Worm (Caenorhabditis elegans): Measurements from ENCODE around the gene clec-175.

Gene clec-175

ce11 chrIV:4402413-4402812, 19.7 kb upstream of the clec-175 start:
- no peak for TF ChIP-seq scrt-1 (GFP tag; IDR thresholded peaks at IDR 0.05)
- TF ChIP-seq ceh-36 (tag; optimal IDR thresholded peaks at IDR 0.05) = no peak
- TF ChIP-seq hmbx-1 (tag; optimal IDR thresholded peaks at IDR 0.05) = no peak
- TF ChIP-seq B0310.2 (tag; optimal IDR thresholded peaks at IDR 0.05) = no peak
- no peak for TF ChIP-seq hnd-1 (tag; optimal IDR thresholded peaks at IDR 0.05)
- TF ChIP-seq flt-1 (GFP tag; IDR thresholded peaks at IDR 0.05) = no peak
- no peak for TF ChIP-seq ama-1 (optimal IDR thresholded peaks at IDR 0.05)
- TF ChIP-seq tbx-11 (GFP tag; IDR thresholded peaks at IDR 0.05) = no peak
- TF ChIP-seq hmg-4 (GFP tag; optimal IDR thresholded peaks at IDR 0.05) = no peak
- no peak for TF ChIP-seq aly-1 (tag; optimal IDR thresholded peaks at IDR 0.05)
- no peak for TF ChIP-seq ceh-13 (GFP tag; optimal IDR thresholded peaks at IDR 0.05)
- TF ChIP-seq ets-7 (tag; optimal IDR thresholded peaks at IDR 0.05) = no peak
- no peak for TF ChIP-seq tra-4 (tag; optimal IDR thresholded peaks at IDR 0.05)
- no peak for TF ChIP-seq pes-1 (GFP tag; IDR thresholded peaks at IDR 0.05)
- TF ChIP-seq tbx-37 (GFP tag; conservative IDR thresholded peaks at IDR 0.05) = no peak
- TF ChIP-seq F13C5.2 (tag; optimal IDR thresholded peaks at IDR 0.05) = no peak

- TF ChIP-seq scrt-1 (GFP tag; IDR thresholded peaks at IDR 0.05) (no peak), hmg-4 (GFP tag; optimal IDR thresholded peaks at IDR 0.05) (peak; percentile 38), aly-1 (tag; optimal IDR thresholded peaks at IDR 0.05) (no peak)
Measured at ce11 chrIV:4403870-4404269, 18.3 kb upstream of the clec-175 start.

DNA sequence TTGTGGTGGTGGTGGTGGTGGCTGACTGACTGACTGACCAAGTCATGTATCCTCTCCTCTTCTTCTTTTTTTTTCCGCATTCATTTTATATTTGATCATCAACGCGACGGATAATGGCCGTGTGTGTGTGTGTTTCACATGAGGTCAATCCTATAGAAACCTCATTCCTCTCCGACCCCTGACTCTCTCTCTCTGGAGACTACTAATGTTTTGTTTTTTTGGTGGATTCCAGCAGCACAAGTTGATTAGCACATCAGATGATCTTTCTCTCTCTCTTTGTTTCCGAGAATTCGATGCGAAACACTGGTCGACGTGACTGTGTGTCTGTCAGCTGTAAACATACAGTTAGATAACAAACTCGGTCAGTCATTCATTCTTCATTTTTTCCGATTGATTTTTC, 17.0 kb upstream of the clec-175 start, which contains the start of gene Y24D9A.7:
Gene Y24D9A.7 (minus strand): TSS at position 46 of the 400 bp plus-strand sequence.
- TF ChIP-seq scrt-1 (GFP tag; IDR thresholded peaks at IDR 0.05) = no peak
- TF ChIP-seq hmbx-1 (tag; optimal IDR thresholded peaks at IDR 0.05) = no peak
- TF ChIP-seq pes-1 (GFP tag; IDR thresholded peaks at IDR 0.05) = no peak
- no peak for TF ChIP-seq F13C5.2 (tag; optimal IDR thresholded peaks at IDR 0.05)
- no peak for TF ChIP-seq tbx-37 (GFP tag; conservative IDR thresholded peaks at IDR 0.05)
- TF ChIP-seq aly-1 (tag; optimal IDR thresholded peaks at IDR 0.05) = no peak
- TF ChIP-seq ceh-36 (tag; optimal IDR thresholded peaks at IDR 0.05) = no peak
- no peak for TF ChIP-seq flt-1 (GFP tag; IDR thresholded peaks at IDR 0.05)
- no peak for TF ChIP-seq sea-1 (GFP tag; conservative IDR thresholded peaks at IDR 0.05)
- no peak for TF ChIP-seq hnd-1 (tag; optimal IDR thresholded peaks at IDR 0.05)
- no peak for TF ChIP-seq tbx-11 (GFP tag; IDR thresholded peaks at IDR 0.05)
- TF ChIP-seq ceh-13 (GFP tag; optimal IDR thresholded peaks at IDR 0.05) = no peak
- no peak for TF ChIP-seq B0310.2 (tag; optimal IDR thresholded peaks at IDR 0.05)
- TF ChIP-seq hmg-4 (GFP tag; optimal IDR thresholded peaks at IDR 0.05) = no peak
- no peak for TF ChIP-seq ama-1 (optimal IDR thresholded peaks at IDR 0.05)
- TF ChIP-seq ets-7 (tag; optimal IDR thresholded peaks at IDR 0.05) = no peak
- no peak for TF ChIP-seq tra-4 (tag; optimal IDR thresholded peaks at IDR 0.05)

DNA sequence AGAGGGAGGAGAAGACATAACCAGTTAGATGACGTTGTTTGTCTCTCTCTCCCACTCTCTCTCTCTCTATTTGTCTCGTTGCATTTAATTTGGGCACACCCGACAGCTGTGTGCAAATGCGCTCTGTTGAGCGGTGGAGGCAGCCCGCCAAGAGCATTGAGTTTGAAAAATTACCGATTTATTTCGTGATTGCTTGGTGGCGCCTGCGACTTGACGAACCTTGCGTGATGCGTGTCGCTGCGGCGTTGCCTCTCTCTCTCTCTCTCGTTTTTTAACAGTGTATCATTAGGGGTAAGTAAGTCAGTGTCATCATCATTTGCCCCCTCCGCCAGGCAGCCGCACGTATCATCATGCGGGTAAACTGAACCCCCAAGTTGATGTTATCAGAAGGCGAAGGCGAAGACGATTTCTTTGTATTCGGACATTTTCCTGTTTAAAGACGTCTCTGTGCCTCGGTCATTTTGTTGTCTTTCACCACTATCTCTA, 16.0 kb upstream of the clec-175 start:
- TF ChIP-seq tbx-11 (GFP tag; IDR thresholded peaks at IDR 0.05) = 0 out of 2 replicates have a peak, but pooled peaks have one; percentile 33
- peak; percentile 71 for TF ChIP-seq F13C5.2 (tag; optimal IDR thresholded peaks at IDR 0.05)
- TF ChIP-seq aly-1 (tag; optimal IDR thresholded peaks at IDR 0.05) = no peak
- no peak for TF ChIP-seq B0310.2 (tag; optimal IDR thresholded peaks at IDR 0.05)

DNA sequence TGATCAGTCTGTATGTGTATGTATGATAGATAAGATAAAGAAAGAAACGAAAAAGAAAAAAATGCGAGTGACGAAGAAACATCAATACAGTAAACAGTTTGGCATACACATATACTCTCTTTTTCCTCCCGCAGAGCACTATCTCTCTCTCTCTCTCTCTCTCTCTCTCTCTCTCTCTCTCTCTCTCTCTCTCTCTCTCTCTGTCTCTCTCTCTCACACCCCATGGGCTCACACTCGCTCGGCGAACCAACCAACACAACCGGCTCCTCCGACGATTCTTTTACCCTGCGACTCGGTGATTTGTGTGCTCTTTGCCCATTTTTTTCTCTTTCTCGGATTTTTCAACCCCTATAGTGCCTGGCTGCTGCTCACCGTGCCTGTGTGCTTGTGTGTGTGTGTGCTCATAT, 15.1 kb upstream of the clec-175 start:
- TF ChIP-seq ama-1 (optimal IDR thresholded peaks at IDR 0.05) (no peak), ets-7 (tag; optimal IDR thresholded peaks at IDR 0.05) (no peak), hmg-4 (GFP tag; optimal IDR thresholded peaks at IDR 0.05) (no peak), sea-1 (GFP tag; conservative IDR thresholded peaks at IDR 0.05) (0 out of 2 replicates have a peak, but pooled peaks have one; percentile 43)

ce11 chrIV:4408714-4409113, 13.4 kb upstream of the clec-175 start:
- TF ChIP-seq pes-1 (GFP tag; IDR thresholded peaks at IDR 0.05) (no peak), aly-1 (tag; optimal IDR thresholded peaks at IDR 0.05) (no peak), ama-1 (optimal IDR thresholded peaks at IDR 0.05) (no peak), scrt-1 (GFP tag; IDR thresholded peaks at IDR 0.05) (no peak), hnd-1 (tag; optimal IDR thresholded peaks at IDR 0.05) (no peak), sea-1 (GFP tag; conservative IDR thresholded peaks at IDR 0.05) (no peak), ets-7 (tag; optimal IDR thresholded peaks at IDR 0.05) (no peak), hmbx-1 (tag; optimal IDR thresholded peaks at IDR 0.05) (no peak), B0310.2 (tag; optimal IDR thresholded peaks at IDR 0.05) (no peak), tra-4 (tag; optimal IDR thresholded peaks at IDR 0.05) (no peak), flt-1 (GFP tag; IDR thresholded peaks at IDR 0.05) (no peak), ceh-36 (tag; optimal IDR thresholded peaks at IDR 0.05) (no peak)

ce11 chrIV:4410526-4410925, 11.6 kb upstream of the clec-175 start:
- no peak for TF ChIP-seq F13C5.2 (tag; optimal IDR thresholded peaks at IDR 0.05)
- TF ChIP-seq pes-1 (GFP tag; IDR thresholded peaks at IDR 0.05) = no peak
- TF ChIP-seq hmg-4 (GFP tag; optimal IDR thresholded peaks at IDR 0.05) = no peak
- TF ChIP-seq hmbx-1 (tag; optimal IDR thresholded peaks at IDR 0.05) = no peak
- no peak for TF ChIP-seq B0310.2 (tag; optimal IDR thresholded peaks at IDR 0.05)
- no peak for TF ChIP-seq hnd-1 (tag; optimal IDR thresholded peaks at IDR 0.05)
- no peak for TF ChIP-seq tbx-11 (GFP tag; IDR thresholded peaks at IDR 0.05)
- no peak for TF ChIP-seq tra-4 (tag; optimal IDR thresholded peaks at IDR 0.05)
- TF ChIP-seq sea-1 (GFP tag; conservative IDR thresholded peaks at IDR 0.05) = no peak
- no peak for TF ChIP-seq ets-7 (tag; optimal IDR thresholded peaks at IDR 0.05)
- no peak for TF ChIP-seq tbx-37 (GFP tag; conservative IDR thresholded peaks at IDR 0.05)
- TF ChIP-seq flt-1 (GFP tag; IDR thresholded peaks at IDR 0.05) = no peak
- TF ChIP-seq ama-1 (optimal IDR thresholded peaks at IDR 0.05) = no peak
- no peak for TF ChIP-seq ceh-36 (tag; optimal IDR thresholded peaks at IDR 0.05)
- no peak for TF ChIP-seq aly-1 (tag; optimal IDR thresholded peaks at IDR 0.05)
- no peak for TF ChIP-seq scrt-1 (GFP tag; IDR thresholded peaks at IDR 0.05)

ce11 chrIV:4411311-4411947, 10.7 kb upstream of the clec-175 start:
- TF ChIP-seq hmbx-1 (tag; optimal IDR thresholded peaks at IDR 0.05) = no peak
- no peak for TF ChIP-seq scrt-1 (GFP tag; IDR thresholded peaks at IDR 0.05)
- TF ChIP-seq ceh-36 (tag; optimal IDR thresholded peaks at IDR 0.05) = no peak
- no peak for TF ChIP-seq ceh-13 (GFP tag; optimal IDR thresholded peaks at IDR 0.05)
- TF ChIP-seq aly-1 (tag; optimal IDR thresholded peaks at IDR 0.05) = no peak
- TF ChIP-seq hnd-1 (tag; optimal IDR thresholded peaks at IDR 0.05) = no peak
- no peak for TF ChIP-seq tbx-37 (GFP tag; conservative IDR thresholded peaks at IDR 0.05)

Data from whole organism, early embryonic.